Worm (Caenorhabditis elegans) whole organism, young adult: ENCODE data around the gene tbg-1.
A peak's percentile ranks its signal among the peaks of the same experiment; 100 is the strongest.

Experiments used
- B0019.2 ChIP-seq: fragments of 200-800 bp; sonication (Bioruptor generic); conservative IDR thresholded peaks from 2 replicates; pipeline ENCODE4 v1.3.6; 2022; ENCODE audit warnings: missing genetic modification reagents, missing genetic modification characterization, missing compliant biosample characterization
- C06A6.2 ChIP-seq: fragments of 200-800 bp; sonication (Bioruptor generic); conservative IDR thresholded peaks from 2 replicates; pipeline ENCODE4 v1.3.6; 2022; ENCODE audit warnings: missing genetic modification characterization, missing compliant biosample characterization
- F23B12.7 ChIP-seq: sonication (generic microtip); optimal IDR thresholded peaks from 2 replicates; lab custom pipeline; 2017; ENCODE audit warnings: missing genetic modification characterization, mild to moderate bottlenecking, missing compliant biosample characterization, antibody characterized with exemption, moderate library complexity; ENCODE audit not compliant: insufficient read depth
- F52B5.7 ChIP-seq: sonication (generic microtip); optimal IDR thresholded peaks from 2 replicates; lab custom pipeline; 2016; ENCODE audit warnings: mild to moderate bottlenecking, missing genetic modification characterization, missing compliant biosample characterization
- F57A8.1 ChIP-seq: fragments of 200-800 bp; sonication (Bioruptor generic); optimal IDR thresholded peaks from 2 replicates; lab custom pipeline; 2018; ENCODE audit warnings: mild to moderate bottlenecking, missing genetic modification characterization, moderate library complexity, missing compliant biosample characterization
- Y53F4B.3 ChIP-seq: fragments of 200-800 bp; sonication (Bioruptor generic); IDR thresholded peaks from 2 replicates; pipeline ENCODE4 v1.3.6; 2022; ENCODE audit warnings: missing genetic modification reagents, missing genetic modification characterization, missing compliant biosample characterization
- Y67H2A.10 ChIP-seq: fragments of 200-800 bp; sonication (Bioruptor generic); conservative IDR thresholded peaks from 2 replicates; pipeline ENCODE4 v1.3.6; 2022; ENCODE audit warnings: missing genetic modification reagents, missing genetic modification characterization, missing compliant biosample characterization
- Y79H2A.3 ChIP-seq: fragments of 200-800 bp; sonication (Bioruptor generic); conservative IDR thresholded peaks from 2 replicates; pipeline ENCODE4 v1.3.6; 2022; ENCODE audit warnings: missing genetic modification reagents, missing genetic modification characterization, missing compliant biosample characterization
- ZK185.1 ChIP-seq: sonication (generic microtip); optimal IDR thresholded peaks from 2 replicates; lab custom pipeline; 2016; ENCODE audit warnings: mild to moderate bottlenecking, missing genetic modification characterization, missing compliant biosample characterization; ENCODE audit not compliant: poor library complexity, severe bottlenecking
- akir-1 ChIP-seq: fragments of 200-800 bp; sonication (Bioruptor generic); optimal IDR thresholded peaks from 2 replicates; lab custom pipeline; 2018; ENCODE audit warnings: mild to moderate bottlenecking, missing genetic modification characterization, moderate library complexity, missing compliant biosample characterization
- attf-3 ChIP-seq: fragments of 200-800 bp; sonication (Bioruptor generic); conservative IDR thresholded peaks from 2 replicates; pipeline ENCODE4 v1.3.6; 2022; ENCODE audit warnings: missing genetic modification reagents, missing genetic modification characterization, missing compliant biosample characterization
- attf-5 ChIP-seq: fragments of 200-800 bp; sonication (Bioruptor generic); optimal IDR thresholded peaks from 2 replicates; lab custom pipeline; 2018; ENCODE audit warnings: mild to moderate bottlenecking, missing genetic modification characterization, missing compliant biosample characterization
- bed-1 ChIP-seq: fragments of 200-800 bp; sonication (Bioruptor generic); IDR thresholded peaks from 2 replicates; pipeline ENCODE4 v1.3.6; 2022; ENCODE audit warnings: missing genetic modification reagents, missing genetic modification characterization, missing compliant biosample characterization
- bed-2 ChIP-seq: fragments of 200-800 bp; sonication (Bioruptor generic); IDR thresholded peaks from 2 replicates; pipeline ENCODE4 v1.3.6; 2022; ENCODE audit warnings: missing genetic modification reagents, missing genetic modification characterization, missing compliant biosample characterization
- cebp-1 ChIP-seq, 2 experiments: fragments of 200-800 bp in 1 of 2; sonication (Bioruptor generic) in 1 of 2; sonication (generic microtip) in 1 of 2; IDR thresholded peaks in 1 of 2; optimal IDR thresholded peaks in 1 of 2; 2 replicates each; pipeline versions ENCODE4 v1.3.6 to Lab custom; 2017 to 2022; ENCODE audit warnings: missing compliant biosample characterization in 2 of 2, missing genetic modification characterization in 2 of 2, mild to moderate bottlenecking in 1 of 2, missing genetic modification reagents in 1 of 2, moderate library complexity in 1 of 2
- ceh-100 ChIP-seq: fragments of 200-800 bp; sonication (Bioruptor generic); IDR thresholded peaks from 2 replicates; pipeline ENCODE4 v1.3.6; 2022; ENCODE audit warnings: missing genetic modification reagents, missing genetic modification characterization, missing compliant biosample characterization
- ceh-58 ChIP-seq: fragments of 200-800 bp; sonication (Bioruptor generic); IDR thresholded peaks from 2 replicates; pipeline ENCODE4 v1.3.6; 2022; ENCODE audit warnings: missing genetic modification characterization, missing compliant biosample characterization
- chd-7 ChIP-seq: sonication (generic microtip); optimal IDR thresholded peaks from 2 replicates; lab custom pipeline; 2016; ENCODE audit warnings: mild to moderate bottlenecking, missing genetic modification characterization, moderate library complexity, missing compliant biosample characterization
- die-1 ChIP-seq: sonication (generic microtip); optimal IDR thresholded peaks from 2 replicates; lab custom pipeline; 2016; ENCODE audit warnings: missing genotype, mild to moderate bottlenecking, missing genetic modification characterization, missing compliant biosample characterization
- hlh-12 ChIP-seq: sonication (generic microtip); optimal IDR thresholded peaks from 2 replicates; lab custom pipeline; 2016; ENCODE audit warnings: missing genetic modification characterization, missing compliant biosample characterization
- hlh-26 ChIP-seq: fragments of 200-800 bp; sonication (Bioruptor generic); conservative IDR thresholded peaks from 2 replicates; pipeline ENCODE4 v1.3.6; 2022; ENCODE audit warnings: missing genetic modification reagents, missing genetic modification characterization, missing compliant biosample characterization
- hrde-1 ChIP-seq: sonication (generic microtip); optimal IDR thresholded peaks from 2 replicates; lab custom pipeline; 2016; ENCODE audit warnings: missing genetic modification characterization, mild to moderate bottlenecking, missing compliant biosample characterization, moderate library complexity, missing genotype, missing genetic modification reagents, borderline replicate concordance
- hsf-1 ChIP-seq: fragments of 200-800 bp; sonication (Bioruptor generic); IDR thresholded peaks from 2 replicates; pipeline ENCODE4 v1.3.6; 2022; ENCODE audit warnings: missing genetic modification reagents, missing genetic modification characterization, missing compliant biosample characterization
- lag-1 ChIP-seq: fragments of 200-800 bp; sonication (Bioruptor generic); IDR thresholded peaks from 2 replicates; pipeline ENCODE4 v1.3.6; 2022; ENCODE audit warnings: missing genetic modification reagents, missing genetic modification characterization, missing compliant biosample characterization
- lin-26 ChIP-seq: fragments of 200-800 bp; sonication (Bioruptor generic); IDR thresholded peaks from 2 replicates; pipeline ENCODE4 v1.3.6; 2022; ENCODE audit warnings: missing genetic modification reagents, missing genetic modification characterization, missing compliant biosample characterization
- lin-35 ChIP-seq, 3 experiments: fragments of 150-350 bp in 2 of 3; sonication (generic microtip) in 1 of 3; optimal IDR thresholded peaks; 2 replicates each; lab custom pipeline; 2014 to 2018; ENCODE audit warnings: missing biosample characterization in 3 of 3, missing genetic modification characterization in 3 of 3, missing genetic modification reagents in 3 of 3
- lin-54 ChIP-seq: fragments of 200-800 bp; sonication (Bioruptor generic); optimal IDR thresholded peaks from 2 replicates; lab custom pipeline; 2018; ENCODE audit warnings: mild to moderate bottlenecking, missing genetic modification characterization, missing compliant biosample characterization
- lsy-27 ChIP-seq: sonication (generic microtip); optimal IDR thresholded peaks from 2 replicates; lab custom pipeline; 2017; ENCODE audit warnings: missing genetic modification characterization, mild to moderate bottlenecking, missing compliant biosample characterization, antibody characterized with exemption, missing genotype, borderline replicate concordance; ENCODE audit not compliant: insufficient read depth
- madf-3 ChIP-seq: fragments of 200-800 bp; sonication (Bioruptor generic); IDR thresholded peaks from 2 replicates; pipeline ENCODE4 v1.3.6; 2022; ENCODE audit warnings: missing genetic modification reagents, missing genetic modification characterization, missing compliant biosample characterization
- madf-8 ChIP-seq: fragments of 200-800 bp; sonication (Bioruptor generic); conservative IDR thresholded peaks from 2 replicates; pipeline ENCODE4 v1.3.6; 2022; ENCODE audit warnings: missing genetic modification reagents, missing genetic modification characterization, missing compliant biosample characterization
- mel-28 ChIP-seq: sonication (generic microtip); optimal IDR thresholded peaks from 2 replicates; lab custom pipeline; 2016; ENCODE audit warnings: borderline replicate concordance, mild to moderate bottlenecking, missing genetic modification characterization, missing compliant biosample characterization
- nfya-2 ChIP-seq: fragments of 200-800 bp; sonication (Bioruptor generic); IDR thresholded peaks from 2 replicates; pipeline ENCODE4 v1.3.6; 2022; ENCODE audit warnings: missing genetic modification reagents, missing genetic modification characterization, missing compliant biosample characterization
- nfyb-1 ChIP-seq: fragments of 200-800 bp; sonication (Bioruptor generic); IDR thresholded peaks from 2 replicates; pipeline ENCODE4 v1.3.6; 2022; ENCODE audit warnings: missing genetic modification reagents, missing genetic modification characterization, missing compliant biosample characterization
- nhr-120 ChIP-seq: fragments of 200-800 bp; sonication (Bioruptor generic); IDR thresholded peaks from 2 replicates; pipeline ENCODE4 v1.3.6; 2022; ENCODE audit warnings: missing genetic modification characterization, missing compliant biosample characterization
- nhr-80 ChIP-seq: sonication (generic microtip); optimal IDR thresholded peaks from 2 replicates; lab custom pipeline; 2016; ENCODE audit warnings: missing genetic modification characterization, missing compliant biosample characterization
- pbrm-1 ChIP-seq: fragments of 200-800 bp; sonication (Bioruptor generic); IDR thresholded peaks from 2 replicates; pipeline ENCODE4 v1.3.6; 2022; ENCODE audit warnings: missing genetic modification reagents, missing genetic modification characterization, missing compliant biosample characterization
- rcor-1 ChIP-seq: fragments of 200-800 bp; sonication (Bioruptor generic); IDR thresholded peaks from 2 replicates; pipeline ENCODE4 v1.3.6; 2022; ENCODE audit warnings: missing genetic modification reagents, missing genetic modification characterization, missing compliant biosample characterization
- repo-1 ChIP-seq: sonication (generic microtip); optimal IDR thresholded peaks from 2 replicates; lab custom pipeline; 2017; ENCODE audit warnings: mild to moderate bottlenecking, missing genetic modification characterization, missing compliant biosample characterization
- sdz-38 ChIP-seq: sonication (generic microtip); optimal IDR thresholded peaks from 2 replicates; lab custom pipeline; 2016; ENCODE audit warnings: missing genotype, missing genetic modification characterization, missing compliant biosample characterization
- sea-2 ChIP-seq: fragments of 200-800 bp; sonication (Bioruptor generic); IDR thresholded peaks from 2 replicates; pipeline ENCODE4 v1.3.6; 2022; ENCODE audit warnings: missing genetic modification characterization, missing compliant biosample characterization
- snpc-1.1 ChIP-seq: sonication (generic microtip); optimal IDR thresholded peaks from 2 replicates; lab custom pipeline; 2017; ENCODE audit warnings: missing genetic modification characterization, mild to moderate bottlenecking, missing compliant biosample characterization, antibody characterized with exemption, moderate library complexity, missing genotype, missing genetic modification reagents; ENCODE audit not compliant: insufficient read depth
- sptf-2 ChIP-seq: fragments of 200-800 bp; sonication (Bioruptor generic); optimal IDR thresholded peaks from 2 replicates; lab custom pipeline; 2018; ENCODE audit warnings: mild to moderate bottlenecking, missing genetic modification characterization, missing compliant biosample characterization
- tbx-9 ChIP-seq: sonication (generic microtip); optimal IDR thresholded peaks from 2 replicates; lab custom pipeline; 2016; ENCODE audit warnings: borderline replicate concordance, missing genetic modification characterization, inconsistent platforms, missing compliant biosample characterization
- unc-62 ChIP-seq: fragments of 150-350 bp; optimal IDR thresholded peaks from 2 replicates; lab custom pipeline; 2014; ENCODE audit warnings: missing biosample characterization, missing genetic modification reagents, missing genetic modification characterization
- xnd-1 ChIP-seq: sonication (generic microtip); optimal IDR thresholded peaks from 2 replicates; lab custom pipeline; 2016; ENCODE audit warnings: missing genotype, missing genetic modification reagents, missing genetic modification characterization, missing compliant biosample characterization
- zim-3 ChIP-seq: sonication (generic microtip); optimal IDR thresholded peaks from 2 replicates; lab custom pipeline; 2017; ENCODE audit warnings: mild to moderate bottlenecking, missing genetic modification characterization, moderate library complexity, missing compliant biosample characterization
- ztf-28 ChIP-seq: fragments of 200-800 bp; sonication (Bioruptor generic); IDR thresholded peaks from 2 replicates; pipeline ENCODE4 v1.3.6; 2022; ENCODE audit warnings: missing genetic modification reagents, missing genetic modification characterization, missing compliant biosample characterization
- ztf-3 ChIP-seq: fragments of 200-800 bp; sonication (Bioruptor generic); optimal IDR thresholded peaks from 2 replicates; lab custom pipeline; 2018; ENCODE audit warnings: mild to moderate bottlenecking, missing genetic modification characterization, missing compliant biosample characterization

The tbg-1 gene

ce11 chrIII:9626602-9627001, 2.4 kb downstream of the tbg-1 start (continued):
- TF ChIP-seq ceh-100 (GFP tag; lab: Robert Waterston, UW) (no peak), unc-62 (GFP tag; lab: Kevin White, UChicago) (no peak), repo-1 (tag; lab: Kevin White, UChicago) (no peak), sea-2 (GFP tag; lab: Robert Waterston, UW) (no peak), bed-2 (GFP tag; lab: Robert Waterston, UW) (no peak), lin-54 (no peak), chd-7 (tag; lab: Kevin White, UChicago) (peak; percentile 37), ZK185.1 (tag; lab: Kevin White, UChicago) (peak; percentile 57), nfyb-1 (GFP tag; lab: Robert Waterston, UW) (no peak), B0019.2 (GFP tag; lab: Robert Waterston, UW) (no peak), snpc-1.1 (tag; lab: Kevin White, UChicago) (no peak), C06A6.2 (GFP tag; lab: Robert Waterston, UW) (no peak), lin-35 (GFP tag; optimal IDR thresholded peaks at IDR 0.05; lab: Kevin White, UChicago) (peak in 1 of 3 experiments; percentile 5), nfya-2 (GFP tag; lab: Robert Waterston, UW) (no peak), die-1 (no peak), akir-1 (GFP tag; lab: Kevin White, UChicago) (no peak), mel-28 (tag; lab: Kevin White, UChicago) (no peak), pbrm-1 (0 out of 2 replicates have a peak, but pooled peaks have one; percentile 21), nhr-120 (GFP tag; lab: Robert Waterston, UW) (no peak), ztf-28 (GFP tag; lab: Robert Waterston, UW) (no peak), hlh-26 (GFP tag; lab: Robert Waterston, UW) (no peak), nhr-80 (tag; lab: Kevin White, UChicago) (no peak), ztf-3 (GFP tag; lab: Kevin White, UChicago) (no peak), hrde-1 (tag; lab: Kevin White, UChicago) (no peak), Y53F4B.3 (GFP tag; lab: Robert Waterston, UW) (no peak), bed-1 (GFP tag; lab: Robert Waterston, UW) (no peak), rcor-1 (GFP tag; lab: Robert Waterston, UW) (no peak), sptf-2 (no peak), lsy-27 (tag; lab: Kevin White, UChicago) (no peak), lin-26 (peak; percentile 6; the same call in 1 of the 2 replicates), attf-5 (GFP tag; lab: Kevin White, UChicago) (peak; percentile 29), lag-1 (no peak), sdz-38 (tag; lab: Kevin White, UChicago) (no peak), F57A8.1 (GFP tag; lab: Kevin White, UChicago) (no peak), cebp-1 (GFP tag; IDR thresholded peaks at IDR 0.05; lab: Robert Waterston, UW) (no peak), cebp-1 (tag; optimal IDR thresholded peaks at IDR 0.05; lab: Kevin White, UChicago) (peak; percentile 46), xnd-1 (no peak), F52B5.7 (tag; lab: Kevin White, UChicago) (no peak), madf-3 (no peak), tbx-9 (tag; lab: Kevin White, UChicago) (no peak), Y67H2A.10 (GFP tag; lab: Robert Waterston, UW) (no peak), F23B12.7 (tag; lab: Kevin White, UChicago) (no peak), attf-3 (GFP tag; lab: Robert Waterston, UW) (no peak), zim-3 (tag; lab: Kevin White, UChicago) (peak; percentile 50), hlh-12 (tag; lab: Kevin White, UChicago) (no peak), Y79H2A.3 (GFP tag; lab: Robert Waterston, UW) (no peak), ceh-58 (no peak), madf-8 (GFP tag; lab: Robert Waterston, UW) (no peak), hsf-1 (peak; percentile 5; the same call in 1 of the 2 replicates)
